Fruit fly (Drosophila melanogaster): Measurements from ENCODE around the gene CycB3.
A peak's percentile ranks its signal among the peaks of the same experiment; 100 is the strongest.

CycB3 gene

DNA sequence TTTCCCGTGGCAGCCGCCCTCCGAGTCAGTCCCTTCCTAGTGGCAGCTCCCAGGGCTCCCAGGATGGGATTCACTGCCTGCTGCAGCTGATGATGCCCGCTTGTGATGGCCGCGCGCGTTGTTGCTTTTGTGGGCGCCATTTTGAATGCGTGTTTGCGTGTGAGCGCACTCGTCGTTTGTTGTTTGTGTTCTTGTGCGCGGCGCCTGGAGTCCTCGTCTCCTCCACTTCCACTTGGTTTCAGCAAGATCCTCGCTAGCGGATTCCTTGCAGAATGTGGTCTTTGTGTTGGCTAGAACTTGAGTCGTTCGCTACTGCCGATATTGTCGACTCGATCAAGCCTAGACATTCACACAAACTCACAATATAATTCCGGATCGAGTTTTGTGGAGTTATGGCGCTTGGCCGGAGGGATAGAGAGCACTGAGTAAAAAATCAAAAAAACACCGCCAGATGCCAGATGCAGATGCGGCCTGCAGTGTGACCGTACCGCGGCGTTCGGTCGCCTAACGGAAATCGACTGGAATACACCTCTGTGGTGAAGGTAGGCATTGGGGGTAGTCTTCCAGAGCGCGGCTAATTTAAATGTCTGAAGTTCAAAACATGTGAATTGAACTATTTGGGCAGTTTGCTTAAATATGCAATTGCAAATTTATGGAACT is at the start of gene CycB3:
Gene CycB3 (minus strand): TSS at position 428 of the 660 bp plus-strand sequence.
- peak; percentile 14 for TF ChIP-seq CG17801 (GFP tag; optimal IDR thresholded peaks at IDR 0.05; ENCODE audit: partially characterized antibody)

DNA sequence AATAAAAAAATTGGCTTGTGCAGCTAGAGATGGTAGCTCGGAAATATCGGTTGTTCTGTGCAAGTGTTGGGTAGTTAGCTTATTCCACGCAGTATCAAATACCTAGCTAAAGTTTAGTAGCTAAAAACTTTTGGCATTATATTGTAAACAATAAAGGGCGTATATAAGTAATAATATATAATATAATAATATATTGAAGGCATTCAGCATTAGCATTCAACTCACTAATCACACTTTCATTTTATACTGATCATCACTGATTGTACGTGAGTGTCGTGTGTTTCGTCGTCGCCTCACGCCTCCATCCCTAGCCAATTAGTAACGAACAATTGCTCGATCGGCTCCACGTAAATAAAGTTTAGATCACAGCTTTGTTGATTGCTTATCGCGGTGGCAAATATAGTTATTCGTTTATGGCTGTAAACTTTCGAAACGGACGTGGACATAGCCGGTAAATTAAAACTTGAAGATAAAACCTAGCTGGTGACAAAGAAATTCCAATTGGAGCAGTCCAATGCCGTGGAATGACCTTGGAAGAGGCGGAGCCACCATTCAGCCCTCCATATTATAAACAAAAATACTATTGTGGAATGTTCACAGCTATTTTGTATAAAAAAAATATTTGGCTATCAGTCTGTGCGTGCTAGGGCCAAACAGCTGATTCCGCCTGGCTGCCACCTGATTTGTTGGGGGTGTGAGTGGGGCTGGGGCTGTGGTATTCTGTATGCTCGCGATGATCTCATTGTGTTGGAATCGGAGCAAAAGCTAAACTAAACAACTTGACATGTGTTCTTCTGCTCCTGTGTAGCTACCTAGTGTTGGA is 47.4 kb upstream of the CycB3 start, which contains the start of the genes PIG-S, sud1 and CG11168:
Gene PIG-S (minus strand): TSS at position 51 of the 823 bp plus-strand sequence.
Gene sud1 (minus strand): TSS at position 51 of the 823 bp plus-strand sequence.
Gene CG11168 (plus strand): TSS at position 293 of the 823 bp plus-strand sequence.
- peak; percentile 58 for TF ChIP-seq CG17801 (GFP tag; optimal IDR thresholded peaks at IDR 0.05; ENCODE audit: partially characterized antibody)

DNA sequence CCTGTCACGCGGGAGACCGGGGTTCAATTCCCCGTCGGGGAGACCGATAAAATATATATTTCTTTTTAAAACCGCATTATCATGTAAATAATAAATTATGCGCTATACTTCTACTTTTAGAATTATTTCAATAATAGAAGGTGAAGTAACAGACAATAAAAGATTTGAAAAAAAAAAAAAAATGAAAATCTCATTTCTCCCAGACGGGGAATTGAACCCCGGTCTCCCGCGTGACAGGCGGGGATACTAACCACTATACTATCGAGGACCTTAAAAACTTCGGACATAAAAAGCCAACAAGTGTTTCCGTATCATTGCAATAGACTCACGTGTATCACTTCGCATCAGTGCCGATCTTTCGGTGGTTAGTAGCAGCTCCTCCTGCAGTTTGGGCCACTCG is 44.2 kb upstream of the CycB3 start:
- no peak for TF ChIP-seq CG17801 (GFP tag; optimal IDR thresholded peaks at IDR 0.05; ENCODE audit: partially characterized antibody)

DNA sequence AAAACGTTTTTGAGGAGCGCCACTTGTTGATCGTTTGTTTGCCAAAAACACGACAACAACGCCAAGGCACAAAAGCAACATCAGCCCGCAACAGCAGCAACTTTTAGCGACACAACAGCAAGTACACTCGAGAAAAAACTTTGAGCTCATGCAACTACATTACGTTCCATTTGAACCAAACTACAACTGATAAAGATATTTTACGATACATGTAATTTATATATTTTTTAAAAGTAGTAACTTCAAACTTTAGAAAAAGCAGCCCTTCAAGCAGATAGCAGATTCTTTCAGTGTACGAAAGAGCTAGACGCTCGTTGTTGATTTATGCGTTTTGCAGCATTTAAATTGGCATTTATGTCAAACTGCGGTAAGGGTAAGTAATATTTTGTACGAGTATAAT is 39.5 kb upstream of the CycB3 start:
- TF ChIP-seq CG17801 (GFP tag; optimal IDR thresholded peaks at IDR 0.05; ENCODE audit: partially characterized antibody): no peak

DNA sequence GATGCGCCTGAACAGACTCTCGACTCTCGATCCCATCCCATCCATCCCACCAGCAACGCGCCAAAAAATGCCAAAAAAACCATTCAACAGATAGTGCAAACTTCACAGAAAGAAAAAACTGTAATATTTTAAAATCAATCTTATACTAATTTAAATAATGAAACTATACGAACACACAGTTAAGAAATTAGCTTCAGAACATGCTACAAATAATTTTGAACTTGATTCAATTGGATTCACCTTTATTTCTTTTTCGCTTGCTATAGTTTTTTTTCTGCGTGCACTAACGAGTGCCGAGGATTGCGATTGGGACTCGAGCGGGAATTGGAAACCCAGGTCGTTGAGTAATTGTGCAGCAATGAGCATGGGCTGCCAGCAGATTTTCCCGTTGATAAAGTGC is 37.4 kb upstream of the CycB3 start:
- TF ChIP-seq CG17801 (GFP tag; optimal IDR thresholded peaks at IDR 0.05; ENCODE audit: partially characterized antibody): no peak

DNA sequence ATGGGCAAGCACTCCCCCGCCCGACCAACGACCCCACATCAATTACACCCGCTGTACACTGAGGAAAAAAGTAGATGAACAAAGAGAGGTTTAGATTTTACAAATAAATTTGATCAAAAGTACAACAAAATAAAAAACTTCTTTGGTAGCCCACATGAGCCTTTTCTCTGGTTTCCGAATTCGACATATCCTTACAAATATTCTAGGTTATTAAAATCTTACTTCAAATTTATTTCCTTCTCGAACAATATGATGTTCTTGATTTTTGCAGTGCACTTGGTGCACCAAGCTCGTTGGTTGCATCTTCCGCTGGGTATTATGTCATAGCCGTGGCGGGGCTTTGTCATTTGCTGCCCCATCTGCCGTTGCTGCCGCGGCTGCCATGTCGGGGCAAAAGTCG is 36.0 kb upstream of the CycB3 start:
- no peak for TF ChIP-seq CG17801 (GFP tag; optimal IDR thresholded peaks at IDR 0.05; ENCODE audit: partially characterized antibody)

DNA sequence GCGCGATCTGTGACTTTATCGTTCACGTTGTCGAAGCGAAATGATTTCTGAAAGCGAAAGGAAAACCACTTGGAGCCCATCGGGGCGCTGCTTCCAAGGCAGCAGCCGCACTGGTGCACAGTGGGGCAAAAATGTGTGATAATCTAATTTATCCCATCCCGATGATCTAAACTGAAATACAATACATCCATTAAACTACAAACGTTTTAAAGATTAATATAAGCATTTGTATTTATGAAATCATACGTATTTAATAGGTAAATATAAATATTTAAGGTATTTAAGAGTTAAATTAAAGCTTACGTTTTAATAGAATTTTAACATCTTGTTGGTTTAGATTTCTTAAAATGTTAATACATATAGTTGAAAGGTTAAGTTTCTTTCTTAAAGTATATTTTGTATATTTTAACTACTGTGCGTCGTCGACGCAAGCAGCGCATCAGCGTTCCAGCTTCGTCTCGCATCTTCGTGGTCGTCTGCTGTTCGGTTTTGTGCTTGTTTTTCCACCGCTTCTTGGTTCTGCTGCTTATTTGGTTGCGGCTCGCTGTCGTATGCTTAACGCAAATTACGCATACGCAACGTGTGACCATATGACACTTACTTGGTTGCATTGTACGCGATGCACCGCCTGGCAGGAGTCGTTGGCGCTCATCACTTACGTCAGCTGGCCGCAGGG is 35.5 kb upstream of the CycB3 start, which contains the start of gene CG13643:
Gene CG13643 (minus strand): TSS at position 46 of the 676 bp plus-strand sequence.
- TF ChIP-seq CG17801 (GFP tag; optimal IDR thresholded peaks at IDR 0.05; ENCODE audit: partially characterized antibody): no peak

DNA sequence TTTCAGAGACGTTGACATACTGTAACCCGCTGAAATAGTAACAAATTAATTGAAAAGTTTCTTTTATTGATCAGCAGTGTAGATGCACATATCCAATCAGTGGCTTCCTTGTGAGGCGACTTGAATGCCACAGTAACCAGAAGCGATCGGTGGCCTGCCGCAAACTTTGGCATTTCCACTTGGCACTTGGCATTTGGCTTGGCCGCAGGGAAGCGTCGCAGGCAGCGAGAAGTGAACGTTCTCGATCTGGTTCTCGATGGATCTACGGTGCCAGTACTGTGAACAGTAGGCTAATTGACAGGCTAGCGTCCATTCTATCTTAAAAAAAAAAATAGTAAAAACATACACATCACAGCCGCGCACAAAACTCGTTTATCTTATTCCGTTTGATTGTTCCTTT is 30.2 kb upstream of the CycB3 start, which contains the start of gene CG10845:
Gene CG10845 (plus strand): TSS at position 301 of the 400 bp plus-strand sequence.
- TF ChIP-seq CG17801 (GFP tag; optimal IDR thresholded peaks at IDR 0.05; ENCODE audit: partially characterized antibody): no peak

DNA sequence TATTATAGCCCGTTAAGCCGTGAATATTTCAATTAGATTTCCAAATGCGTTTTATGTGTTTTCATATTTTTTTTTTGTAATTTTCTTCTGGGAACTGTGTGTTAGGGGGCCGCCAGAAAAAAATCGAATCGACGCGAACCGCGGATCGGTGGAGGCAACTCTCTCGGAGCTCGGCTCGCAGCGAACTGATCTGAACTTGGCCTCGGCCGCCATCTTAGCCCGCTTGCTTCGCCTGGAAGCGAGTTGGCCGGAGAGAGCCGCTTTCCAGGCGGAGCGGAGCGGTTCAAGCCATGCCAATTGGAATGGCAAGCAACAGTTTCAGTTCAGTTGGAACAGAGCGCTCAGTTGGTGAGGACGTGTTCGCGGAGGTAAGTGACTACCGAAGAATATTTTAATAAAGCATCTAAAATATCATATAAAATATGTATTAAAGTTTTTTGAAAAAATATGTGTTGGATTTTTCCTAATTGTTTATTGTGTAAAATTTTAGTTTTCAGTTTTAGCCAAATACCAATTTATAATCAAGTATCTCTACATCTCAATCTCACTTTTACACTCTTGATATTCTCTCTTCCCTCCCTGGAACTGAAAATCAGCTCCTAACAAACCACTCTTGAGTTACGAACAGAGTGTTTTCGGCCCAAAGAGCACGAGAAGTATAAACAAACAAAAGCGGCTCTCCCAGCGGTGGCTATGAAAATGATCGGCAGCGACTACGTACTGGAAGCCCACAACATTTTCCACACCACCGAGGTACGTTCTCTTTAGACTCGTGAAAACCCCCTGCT is 24.0 kb upstream of the CycB3 start, which contains the start of the genes CG31121 and CG11069:
Gene CG31121 (minus strand): TSS at position 187 of the 788 bp plus-strand sequence.
Gene CG11069 (plus strand): TSS at position 324 of the 788 bp plus-strand sequence.
- no peak for TF ChIP-seq CG17801 (GFP tag; optimal IDR thresholded peaks at IDR 0.05; ENCODE audit: partially characterized antibody)

DNA sequence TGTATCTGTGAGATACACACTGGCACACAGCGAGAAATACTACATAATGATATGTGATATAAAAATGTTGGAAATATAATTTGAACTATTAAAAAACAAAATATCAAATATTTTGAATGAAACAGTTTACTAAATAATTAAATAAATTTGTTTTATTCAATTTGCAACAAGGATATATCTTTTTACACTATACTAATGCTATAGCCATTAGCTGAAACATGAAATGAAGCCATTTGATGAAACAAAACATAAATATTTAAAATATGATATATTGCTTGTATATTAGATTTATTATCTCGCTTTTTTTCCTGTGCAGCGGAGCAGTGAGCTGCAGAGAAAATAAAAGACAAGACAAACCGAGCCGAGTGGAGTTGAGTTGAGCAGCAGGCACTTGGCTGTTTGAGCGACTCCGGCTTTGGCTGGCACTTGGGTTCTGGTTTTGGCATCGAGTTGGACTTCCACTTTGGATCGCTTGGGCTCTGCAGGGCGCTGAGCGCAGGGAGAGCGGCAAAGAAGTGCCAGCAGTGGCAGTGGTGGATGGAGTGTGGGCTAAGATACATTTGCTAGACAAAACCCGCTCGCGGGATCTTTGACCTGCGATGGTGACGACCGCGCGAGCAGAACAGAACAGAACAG is 22.8 kb upstream of the CycB3 start:
- no peak for TF ChIP-seq CG17801 (GFP tag; optimal IDR thresholded peaks at IDR 0.05; ENCODE audit: partially characterized antibody)

DNA sequence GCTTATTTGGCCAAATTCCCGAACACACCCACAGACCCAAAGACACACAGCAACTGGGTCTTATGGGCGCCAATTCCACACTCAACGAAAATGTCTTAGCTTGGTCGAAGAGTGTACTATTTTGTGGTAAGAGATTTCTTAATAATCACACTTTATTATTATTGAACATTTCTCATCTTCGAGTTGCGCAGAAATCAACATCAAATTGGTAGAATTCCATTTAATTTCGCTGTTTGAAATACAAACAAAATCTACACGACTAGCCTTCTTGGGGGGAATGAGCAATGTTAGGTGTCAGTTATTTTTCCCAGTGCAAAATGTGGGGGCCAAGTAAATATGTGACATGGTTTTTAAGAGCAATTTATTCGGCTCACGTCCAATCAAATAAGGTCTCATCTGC is 20.3 kb upstream of the CycB3 start:
- no peak for TF ChIP-seq CG17801 (GFP tag; optimal IDR thresholded peaks at IDR 0.05; ENCODE audit: partially characterized antibody)

DNA sequence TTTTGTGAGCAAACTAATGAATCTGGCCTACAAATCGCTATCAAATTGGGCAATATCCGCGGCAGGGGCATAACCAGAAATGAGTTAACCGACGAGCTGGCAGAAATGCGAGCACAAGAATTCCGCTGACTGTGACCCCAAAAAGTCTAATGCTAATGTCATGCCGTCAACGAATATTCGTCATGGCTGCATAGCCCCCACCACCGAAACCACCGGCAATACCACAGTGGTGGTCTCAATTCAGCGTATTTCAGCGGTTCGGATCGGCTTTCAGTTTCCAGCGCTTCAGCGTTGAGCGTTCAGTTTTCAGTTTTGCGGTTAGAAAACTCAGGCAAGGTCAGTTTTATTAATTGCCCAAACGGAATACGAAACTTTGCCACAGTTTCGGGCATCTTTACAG is 19.6 kb upstream of the CycB3 start:
- TF ChIP-seq CG17801 (GFP tag; optimal IDR thresholded peaks at IDR 0.05; ENCODE audit: partially characterized antibody): no peak

DNA sequence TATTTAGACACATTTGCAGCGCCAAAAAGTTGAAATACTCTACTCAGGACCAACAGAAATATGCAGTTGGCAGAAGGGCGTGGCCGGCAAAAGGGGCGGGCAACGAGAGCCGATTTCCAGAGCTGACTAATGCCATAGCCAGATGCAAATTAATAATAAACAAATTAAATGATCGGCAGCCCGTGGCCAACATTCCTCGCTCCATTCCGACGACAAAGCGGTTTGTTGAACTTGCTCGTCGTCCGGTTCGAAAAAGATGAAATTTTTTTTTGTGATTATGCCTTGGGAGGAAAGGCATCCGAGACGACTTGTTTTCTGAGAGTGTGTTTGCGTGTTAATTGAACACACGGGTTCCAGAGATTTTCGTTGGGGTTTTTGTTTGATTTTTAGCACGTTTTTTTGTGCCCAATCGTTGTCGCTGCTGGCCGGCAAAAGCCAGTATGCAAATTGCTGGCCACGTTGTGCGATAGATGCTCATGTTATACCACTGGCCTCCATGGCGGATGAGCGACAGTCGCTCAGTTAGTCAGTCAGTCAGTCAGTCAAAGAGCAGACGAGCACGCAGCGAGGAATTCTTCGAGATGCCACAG is 18.8 kb upstream of the CycB3 start:
- TF ChIP-seq CG17801 (GFP tag; optimal IDR thresholded peaks at IDR 0.05; ENCODE audit: partially characterized antibody): no peak
